Worm (Caenorhabditis elegans) whole organism, early embryonic: Measurements from ENCODE around the gene ZC116.5.

Source experiments
- B0310.2 ChIP-seq: sonication (generic microtip); optimal IDR thresholded peaks from 2 replicates; lab custom pipeline; 2016; ENCODE audit warnings: mild to moderate bottlenecking, missing genetic modification characterization, missing compliant biosample characterization
- F13C5.2 ChIP-seq: sonication (generic microtip); optimal IDR thresholded peaks from 2 replicates; lab custom pipeline; 2017; ENCODE audit warnings: mild to moderate bottlenecking, missing genetic modification characterization, inconsistent platforms, missing compliant biosample characterization
- aly-1 ChIP-seq: sonication (generic microtip); optimal IDR thresholded peaks from 2 replicates; lab custom pipeline; 2016; ENCODE audit warnings: missing genetic modification characterization, missing compliant biosample characterization
- ama-1 ChIP-seq: fragments of 150-350 bp; optimal IDR thresholded peaks from 2 replicates; lab custom pipeline; 2014
- ceh-36 ChIP-seq: sonication (generic microtip); optimal IDR thresholded peaks from 2 replicates; lab custom pipeline; 2016; ENCODE audit warnings: missing genetic modification characterization, inconsistent platforms, missing compliant biosample characterization
- ets-7 ChIP-seq: sonication (generic microtip); optimal IDR thresholded peaks from 2 replicates; lab custom pipeline; 2016; ENCODE audit warnings: missing genotype, missing genetic modification characterization, missing compliant biosample characterization
- flt-1 ChIP-seq: fragments of 200-800 bp; sonication (Bioruptor generic); IDR thresholded peaks from 2 replicates; pipeline ENCODE4 v1.3.6; 2022; ENCODE audit warnings: missing genetic modification characterization, missing compliant biosample characterization
- hmbx-1 ChIP-seq: sonication (generic microtip); optimal IDR thresholded peaks from 2 replicates; lab custom pipeline; 2016; ENCODE audit warnings: mild to moderate bottlenecking, missing genetic modification characterization, missing compliant biosample characterization
- hmg-4 ChIP-seq: fragments of 200-800 bp; sonication (Bioruptor generic); optimal IDR thresholded peaks from 2 replicates; lab custom pipeline; 2018; ENCODE audit warnings: mild to moderate bottlenecking, missing genetic modification characterization, missing compliant biosample characterization
- hnd-1 ChIP-seq: sonication (generic microtip); optimal IDR thresholded peaks from 2 replicates; lab custom pipeline; 2016; ENCODE audit warnings: missing genetic modification characterization, missing compliant biosample characterization
- sea-1 ChIP-seq: fragments of 200-800 bp; sonication (Bioruptor generic); conservative IDR thresholded peaks from 2 replicates; pipeline ENCODE4 v1.3.6; 2022; ENCODE audit warnings: missing genetic modification characterization, missing compliant biosample characterization
- tbx-11 ChIP-seq: fragments of 200-800 bp; sonication (Bioruptor generic); IDR thresholded peaks from 2 replicates; pipeline ENCODE4 v1.3.6; 2022; ENCODE audit warnings: missing genetic modification characterization, missing compliant biosample characterization
- tbx-37 ChIP-seq: fragments of 200-800 bp; sonication (Bioruptor generic); conservative IDR thresholded peaks from 2 replicates; pipeline ENCODE4 v1.3.6; 2022; ENCODE audit warnings: missing genetic modification reagents, missing genetic modification characterization, missing compliant biosample characterization
- tra-4 ChIP-seq: sonication (generic microtip); optimal IDR thresholded peaks from 2 replicates; lab custom pipeline; 2017; ENCODE audit warnings: missing genetic modification characterization, missing compliant biosample characterization

ce11 chrV:12590601-12591000 is 18.2 kb downstream of the ZC116.5 start, which contains the start of gene ttr-43:
- no peak for TF ChIP-seq ama-1 (lab: Kevin White, UChicago)
- TF ChIP-seq hmg-4 (GFP tag; lab: Kevin White, UChicago): no peak
- TF ChIP-seq ceh-36 (tag; lab: Kevin White, UChicago): no peak
- no peak for TF ChIP-seq flt-1
- TF ChIP-seq hnd-1 (tag; lab: Kevin White, UChicago): no peak
- no peak for TF ChIP-seq F13C5.2
- TF ChIP-seq tra-4 (tag; lab: Kevin White, UChicago): no peak
- TF ChIP-seq aly-1 (tag; lab: Kevin White, UChicago): no peak
- no peak for TF ChIP-seq sea-1 (GFP tag; lab: Robert Waterston, UW)
- no peak for TF ChIP-seq hmbx-1 (tag; lab: Kevin White, UChicago)
- no peak for TF ChIP-seq ets-7 (tag; lab: Kevin White, UChicago)
- TF ChIP-seq tbx-11: no peak
- no peak for TF ChIP-seq tbx-37
- no peak for TF ChIP-seq B0310.2 (tag; lab: Kevin White, UChicago)
